Worm (Caenorhabditis elegans): Measurements from ENCODE around the gene K07F5.14.

DNA sequence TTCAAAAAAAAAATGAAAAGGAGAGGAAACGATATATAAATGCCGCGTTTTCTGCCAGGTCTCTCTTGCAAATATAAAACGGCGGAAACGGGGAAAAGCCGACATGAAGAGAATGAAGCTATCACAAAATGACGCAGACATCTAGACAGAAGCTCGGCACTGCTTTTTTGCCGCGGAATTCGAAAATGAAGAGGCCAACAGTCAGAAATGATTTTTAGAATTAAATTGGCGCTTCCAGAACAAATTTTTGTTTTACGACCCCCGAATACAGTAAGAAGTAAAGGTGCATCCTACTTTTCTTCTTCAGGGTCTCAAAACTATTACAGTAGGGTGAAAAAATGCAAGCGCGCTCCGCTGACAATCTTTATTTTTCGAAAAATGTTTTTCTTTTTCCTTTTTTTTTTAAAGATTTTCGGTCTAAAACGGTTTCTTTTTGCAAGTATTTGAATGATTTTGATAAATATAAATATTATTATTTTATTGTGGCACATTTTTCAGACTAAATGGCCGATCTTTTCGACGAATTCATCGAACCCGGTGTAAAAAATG lies 36.8 kb upstream of the K07F5.14 start, which contains the start of gene mtr-4:
- TF ChIP-seq pag-3 (tag; optimal IDR thresholded peaks at IDR 0.05; ENCODE audit: borderline replicate concordance, insufficient read depth) (no peak), nhr-76 (tag; optimal IDR thresholded peaks at IDR 0.05) (no peak), sox-4 (tag; optimal IDR thresholded peaks at IDR 0.05) (no peak), irx-1 (tag; optimal IDR thresholded peaks at IDR 0.05) (no peak), mep-1 (tag; optimal IDR thresholded peaks at IDR 0.05) (no peak), ztf-11 (tag; optimal IDR thresholded peaks at IDR 0.05) (no peak), nhr-12 (tag; optimal IDR thresholded peaks at IDR 0.05) (no peak), hlh-17 (GFP tag; optimal IDR thresholded peaks at IDR 0.05; ENCODE audit: borderline replicate concordance) (no peak), fos-1 (tag; optimal IDR thresholded peaks at IDR 0.05) (no peak), ces-1 (GFP tag; optimal IDR thresholded peaks at IDR 0.05) (no peak)

Data from whole organism, L1 larva.